Fruit fly (Drosophila melanogaster): Measurements from ENCODE around the gene Hr39.

dm6 chr2L:21290434-21290833, 53.4 kb downstream of the Hr39 start, which contains the start of gene Gr39a:
- TF ChIP-seq ey (GFP tag; optimal IDR thresholded peaks at IDR 0.05) = no peak
- TF ChIP-seq h (GFP tag; optimal IDR thresholded peaks at IDR 0.05) = no peak
- no peak for TF ChIP-seq lola (GFP tag; optimal IDR thresholded peaks at IDR 0.05)
- no peak for TF ChIP-seq OdsH (GFP tag; optimal IDR thresholded peaks at IDR 0.05)
- TF ChIP-seq usp (GFP tag; optimal IDR thresholded peaks at IDR 0.05) = no peak

All from whole organism, wandering third instar larva.